Worm (Caenorhabditis elegans): ENCODE data around the gene vha-15.
A peak's percentile ranks its signal among the peaks of the same experiment; 100 is the strongest.

The vha-15 gene

ce11 chrX:2204963-2205362 is 32.7 kb upstream of the vha-15 start, which contains the start of gene T24C12.4:
Gene T24C12.4, minus strand, starts transcription at chrX:2205063.
- TF ChIP-seq elt-1 (tag; optimal IDR thresholded peaks at IDR 0.05) (no peak), mml-1 (tag; optimal IDR thresholded peaks at IDR 0.05) (no peak), daf-12 (tag; optimal IDR thresholded peaks at IDR 0.05) (no peak), unc-39 (tag; optimal IDR thresholded peaks at IDR 0.05) (no peak), aly-2 (tag; optimal IDR thresholded peaks at IDR 0.05) (no peak), pqm-1 (tag; optimal IDR thresholded peaks at IDR 0.05) (no peak)

ce11 chrX:2208391-2208790 is 29.3 kb upstream of the vha-15 start:
- TF ChIP-seq nhr-23 (tag; optimal IDR thresholded peaks at IDR 0.05), result peak; percentile 74
- TF ChIP-seq elt-3 (tag; optimal IDR thresholded peaks at IDR 0.05), result peak in 1 of 3 experiments; percentile 27
- TF ChIP-seq nhr-43 (tag; optimal IDR thresholded peaks at IDR 0.05; ENCODE audit: poor library complexity, severe bottlenecking), result no peak
- peak; percentile 51 for TF ChIP-seq nhr-25 (tag; optimal IDR thresholded peaks at IDR 0.05)
- no peak for TF ChIP-seq ceh-82 (tag; optimal IDR thresholded peaks at IDR 0.05)

ce11 chrX:2210164-2210563 is 27.5 kb upstream of the vha-15 start:
- no peak for TF ChIP-seq hmg-11 (tag; optimal IDR thresholded peaks at IDR 0.05)
- TF ChIP-seq nhr-23 (tag; optimal IDR thresholded peaks at IDR 0.05), result peak; percentile 9

- no peak for TF ChIP-seq tbx-2 (tag; optimal IDR thresholded peaks at IDR 0.05)
- TF ChIP-seq nhr-23 (tag; optimal IDR thresholded peaks at IDR 0.05), result no peak
- TF ChIP-seq ZK546.5 (tag; optimal IDR thresholded peaks at IDR 0.05), result no peak
- no peak for TF ChIP-seq ama-1 (optimal IDR thresholded peaks at IDR 0.05)
- no peak for TF ChIP-seq egl-27 (tag; optimal IDR thresholded peaks at IDR 0.05)
- TF ChIP-seq lin-15B (tag; optimal IDR thresholded peaks at IDR 0.05), result no peak
- TF ChIP-seq nhr-77 (tag; optimal IDR thresholded peaks at IDR 0.05), result no peak
Measured at ce11 chrX:2210751-2211150, 27.0 kb upstream of the vha-15 start, which contains the start of gene peb-1. Gene peb-1, plus strand, starts transcription at chrX:2211051.

ce11 chrX:2212141-2212540 is 25.6 kb upstream of the vha-15 start:
- TF ChIP-seq mdl-1 (tag; optimal IDR thresholded peaks at IDR 0.05) (no peak), nhr-237 (tag; optimal IDR thresholded peaks at IDR 0.05) (no peak), nhr-11 (tag; optimal IDR thresholded peaks at IDR 0.05) (no peak), pha-4 (tag; optimal IDR thresholded peaks at IDR 0.05) (peak; percentile 21), aly-2 (tag; optimal IDR thresholded peaks at IDR 0.05) (no peak), daf-12 (tag; optimal IDR thresholded peaks at IDR 0.05) (no peak), elt-2 (tag; optimal IDR thresholded peaks at IDR 0.05) (no peak)

- TF ChIP-seq nhr-77 (tag; optimal IDR thresholded peaks at IDR 0.05) (no peak), eor-1 (tag; optimal IDR thresholded peaks at IDR 0.05) (no peak), zag-1 (tag; optimal IDR thresholded peaks at IDR 0.05) (no peak), jun-1 (tag; optimal IDR thresholded peaks at IDR 0.05) (no peak), nhr-28 (tag; optimal IDR thresholded peaks at IDR 0.05) (no peak), mdl-1 (tag; optimal IDR thresholded peaks at IDR 0.05) (no peak), hmg-11 (tag; optimal IDR thresholded peaks at IDR 0.05) (no peak), nhr-25 (tag; optimal IDR thresholded peaks at IDR 0.05) (no peak), nhr-11 (tag; optimal IDR thresholded peaks at IDR 0.05) (no peak), R02D3.7 (tag; optimal IDR thresholded peaks at IDR 0.05) (no peak), snpc-4 (tag; optimal IDR thresholded peaks at IDR 0.05) (no peak)
Measured at ce11 chrX:2212712-2213111, 25.0 kb upstream of the vha-15 start.

- TF ChIP-seq nfya-1 (tag; optimal IDR thresholded peaks at IDR 0.05; ENCODE audit: insufficient read depth) (no peak), elt-2 (tag; optimal IDR thresholded peaks at IDR 0.05) (peak; percentile 13), skn-1 (tag; optimal IDR thresholded peaks at IDR 0.05) (no peak), nhr-77 (tag; optimal IDR thresholded peaks at IDR 0.05) (no peak), eor-1 (tag; optimal IDR thresholded peaks at IDR 0.05) (no peak), pha-4 (tag; optimal IDR thresholded peaks at IDR 0.05) (no peak), daf-12 (tag; optimal IDR thresholded peaks at IDR 0.05) (no peak), nhr-25 (tag; optimal IDR thresholded peaks at IDR 0.05) (peak; percentile 41), pqm-1 (tag; optimal IDR thresholded peaks at IDR 0.05) (no peak), ZK546.5 (tag; optimal IDR thresholded peaks at IDR 0.05) (no peak), nhr-28 (tag; optimal IDR thresholded peaks at IDR 0.05) (no peak), ceh-28 (tag; optimal IDR thresholded peaks at IDR 0.05) (no peak), nhr-23 (tag; optimal IDR thresholded peaks at IDR 0.05) (peak; percentile 27), nhr-67 (tag; optimal IDR thresholded peaks at IDR 0.05) (no peak), nhr-43 (tag; optimal IDR thresholded peaks at IDR 0.05; ENCODE audit: poor library complexity, severe bottlenecking) (no peak)
Measured at ce11 chrX:2213400-2214362, 24.0 kb upstream of the vha-15 start.

Data from whole organism, L3 larva.